Worm (Caenorhabditis elegans): ENCODE results near the gene srh-239.

- TF ChIP-seq dmd-4 (tag; optimal IDR thresholded peaks at IDR 0.05) (no peak), ztf-4 (tag; optimal IDR thresholded peaks at IDR 0.05) (no peak), ceh-82 (tag; optimal IDR thresholded peaks at IDR 0.05) (no peak), unc-62 (GFP tag; optimal IDR thresholded peaks at IDR 0.05) (no peak), sma-9 (GFP tag; optimal IDR thresholded peaks at IDR 0.05) (no peak), sma-9 (tag; optimal IDR thresholded peaks at IDR 0.05) (no peak), lin-39 (tag; optimal IDR thresholded peaks at IDR 0.05) (no peak), nhr-129 (tag; optimal IDR thresholded peaks at IDR 0.05) (no peak), nhr-12 (tag; optimal IDR thresholded peaks at IDR 0.05) (no peak), aly-2 (tag; optimal IDR thresholded peaks at IDR 0.05) (no peak), nhr-77 (tag; optimal IDR thresholded peaks at IDR 0.05) (no peak), nhr-6 (tag; optimal IDR thresholded peaks at IDR 0.05) (no peak), C34F6.9 (tag; optimal IDR thresholded peaks at IDR 0.05) (no peak), skn-1 (tag; optimal IDR thresholded peaks at IDR 0.05) (no peak)
Measured at ce11 chrV:15478597-15478996, 33.1 kb downstream of the srh-239 start, which contains the start of gene C06B8.2.

Data from whole organism, L2 larva.